Fruit fly (Drosophila melanogaster) whole organism, prepupa: Measurements from ENCODE around the gene GV1.

Experiments
- Blimp-1 ChIP-seq: fragments of 200-800 bp; sonication (Bioruptor generic); optimal IDR thresholded peaks from 3 replicates; lab custom pipeline; 2017; ENCODE audit warnings: missing biosample characterization, missing genetic modification characterization, mild to moderate bottlenecking, moderate library complexity, missing genetic modification reagents
- CG10669 ChIP-seq: fragments of 200-800 bp; sonication (Bioruptor generic); optimal IDR thresholded peaks from 3 replicates; lab custom pipeline; 2018; ENCODE audit warnings: missing biosample characterization, mild to moderate bottlenecking, missing genetic modification characterization, moderate library complexity
- CG11294 ChIP-seq: fragments of 200-800 bp; sonication (Bioruptor generic); IDR thresholded peaks from 2 replicates; pipeline ENCODE4 v1.3.6; 2022; ENCODE audit warnings: missing biosample characterization, missing genetic modification characterization
- CG11762 ChIP-seq: fragments of 200-800 bp; sonication (Bioruptor generic); optimal IDR thresholded peaks from 3 replicates; lab custom pipeline; 2016; ENCODE audit warnings: missing biosample characterization, missing genetic modification characterization; ENCODE audit not compliant: insufficient read depth
- CG11902 ChIP-seq: fragments of 200-800 bp; sonication (Bioruptor generic); optimal IDR thresholded peaks from 3 replicates; lab custom pipeline; 2016; ENCODE audit warnings: missing biosample characterization, missing genetic modification characterization
- CG15336 ChIP-seq: fragments of 200-800 bp; sonication (Bioruptor generic); IDR thresholded peaks from 2 replicates; pipeline ENCODE4 v1.3.6; 2022; ENCODE audit warnings: missing biosample characterization, missing genetic modification characterization
- CG31627 ChIP-seq: fragments of 200-800 bp; sonication (Bioruptor generic); optimal IDR thresholded peaks from 3 replicates; lab custom pipeline; 2016; ENCODE audit warnings: missing biosample characterization, missing genetic modification characterization
- CG32006 ChIP-seq: fragments of 200-800 bp; sonication (Bioruptor generic); optimal IDR thresholded peaks from 3 replicates; lab custom pipeline; 2017; ENCODE audit warnings: missing biosample characterization, mild to moderate bottlenecking, missing genetic modification characterization
- CG34406 ChIP-seq: fragments of 200-800 bp; sonication (Bioruptor generic); optimal IDR thresholded peaks from 3 replicates; lab custom pipeline; 2016; ENCODE audit warnings: missing biosample characterization, missing genetic modification characterization
- CG3919 ChIP-seq: fragments of 200-800 bp; sonication (Bioruptor generic); optimal IDR thresholded peaks from 3 replicates; lab custom pipeline; 2016; ENCODE audit warnings: missing biosample characterization, missing genetic modification characterization
- CG6163 ChIP-seq: fragments of 200-800 bp; sonication (Bioruptor generic); IDR thresholded peaks from 3 replicates; pipeline ENCODE4 v1.3.6; 2022; ENCODE audit warnings: missing biosample characterization, missing genetic modification characterization
- CG6276 ChIP-seq: fragments of 200-800 bp; sonication (Bioruptor generic); optimal IDR thresholded peaks from 2 replicates; lab custom pipeline; 2017; ENCODE audit warnings: missing biosample characterization, mild to moderate bottlenecking, missing genetic modification characterization
- CG6792 ChIP-seq: fragments of 200-800 bp; sonication (Bioruptor generic); optimal IDR thresholded peaks from 3 replicates; lab custom pipeline; 2016; ENCODE audit warnings: missing biosample characterization, missing genetic modification characterization
- Eip75B ChIP-seq: fragments of 200-800 bp; sonication (Bioruptor generic); optimal IDR thresholded peaks from 3 replicates; lab custom pipeline; 2016; ENCODE audit warnings: missing biosample characterization, missing genetic modification characterization
- Eip78C ChIP-seq: fragments of 200-800 bp; sonication (Bioruptor generic); peaks from one replicate; lab custom pipeline; 2016; ENCODE audit warnings: missing biosample characterization, missing genetic modification characterization
- Eip93F ChIP-seq: fragments of 200-800 bp; sonication (Bioruptor generic); optimal IDR thresholded peaks from 2 replicates; lab custom pipeline; 2016; ENCODE audit warnings: missing biosample characterization, mild to moderate bottlenecking, missing genetic modification characterization
- Gug ChIP-seq: fragments of 200-800 bp; sonication (Bioruptor generic); IDR thresholded peaks from 2 replicates; pipeline ENCODE4 v1.3.6; 2022; ENCODE audit warnings: missing biosample characterization, missing genetic modification characterization
- Hr38 ChIP-seq: sonication (Bioruptor generic); optimal IDR thresholded peaks from 2 replicates; lab custom pipeline; 2016; ENCODE audit warnings: missing biosample characterization, missing genetic modification characterization
- Hr39 ChIP-seq: fragments of 200-800 bp; sonication (Bioruptor generic); optimal IDR thresholded peaks from 2 replicates; lab custom pipeline; 2016; ENCODE audit warnings: missing biosample characterization, missing genetic modification characterization
- Hr4 ChIP-seq: fragments of 200-800 bp; sonication (Bioruptor generic); optimal IDR thresholded peaks from 3 replicates; lab custom pipeline; 2016; ENCODE audit warnings: missing biosample characterization, missing genetic modification characterization
- Lpt ChIP-seq: fragments of 200-800 bp; sonication (Bioruptor generic); optimal IDR thresholded peaks from 3 replicates; lab custom pipeline; 2016; ENCODE audit warnings: missing biosample characterization, missing genetic modification characterization
- OdsH ChIP-seq: fragments of 200-800 bp; sonication (Bioruptor generic); optimal IDR thresholded peaks from 3 replicates; lab custom pipeline; 2016; ENCODE audit warnings: missing biosample characterization, missing genetic modification characterization
- Smox ChIP-seq: fragments of 200-800 bp; sonication (Bioruptor generic); optimal IDR thresholded peaks from 3 replicates; lab custom pipeline; 2016; ENCODE audit warnings: missing biosample characterization, missing genetic modification characterization
- Sox102F ChIP-seq: fragments of 200-800 bp; sonication (Bioruptor generic); optimal IDR thresholded peaks from 2 replicates; lab custom pipeline; 2016; ENCODE audit warnings: missing biosample characterization, mild to moderate bottlenecking, missing genetic modification characterization
- Sox14 ChIP-seq: fragments of 200-800 bp; sonication (Bioruptor generic); optimal IDR thresholded peaks from 3 replicates; lab custom pipeline; 2016; ENCODE audit warnings: missing biosample characterization, missing genetic modification characterization
- Sox15 ChIP-seq: fragments of 200-800 bp; sonication (Bioruptor generic); optimal IDR thresholded peaks from 3 replicates; lab custom pipeline; 2016; ENCODE audit warnings: missing biosample characterization, missing genetic modification characterization
- acj6 ChIP-seq: fragments of 200-800 bp; sonication (Bioruptor generic); optimal IDR thresholded peaks from 3 replicates; lab custom pipeline; 2016; ENCODE audit warnings: missing biosample characterization, missing genetic modification characterization
- dac ChIP-seq: fragments of 200-800 bp; sonication (Bioruptor generic); optimal IDR thresholded peaks from 2 replicates; lab custom pipeline; 2017; ENCODE audit warnings: missing biosample characterization, mild to moderate bottlenecking, missing genetic modification characterization
- eg ChIP-seq: fragments of 200-800 bp; sonication (Bioruptor generic); IDR thresholded peaks from 3 replicates; pipeline ENCODE4 v1.3.6; 2022; ENCODE audit warnings: missing biosample characterization, missing genetic modification characterization
- esn ChIP-seq: fragments of 200-800 bp; sonication (Bioruptor generic); optimal IDR thresholded peaks from 2 replicates; lab custom pipeline; 2016; ENCODE audit warnings: missing biosample characterization, mild to moderate bottlenecking, missing genetic modification characterization, moderate library complexity
- fd59A ChIP-seq: fragments of 200-800 bp; sonication (Bioruptor generic); optimal IDR thresholded peaks from 2 replicates; lab custom pipeline; 2017; ENCODE audit warnings: missing biosample characterization, mild to moderate bottlenecking, missing genetic modification characterization, missing genetic modification reagents
- fkh ChIP-seq: fragments of 200-800 bp; sonication (Bioruptor generic); optimal IDR thresholded peaks from 3 replicates; lab custom pipeline; 2017; ENCODE audit warnings: missing biosample characterization, mild to moderate bottlenecking, missing genetic modification characterization, moderate library complexity
- net ChIP-seq: fragments of 200-800 bp; sonication (Bioruptor generic); optimal IDR thresholded peaks from 3 replicates; lab custom pipeline; 2016; ENCODE audit warnings: missing biosample characterization, missing genetic modification characterization
- pdm3 ChIP-seq: fragments of 200-800 bp; sonication (Bioruptor generic); optimal IDR thresholded peaks from 3 replicates; lab custom pipeline; 2016; ENCODE audit warnings: missing biosample characterization, missing genetic modification characterization
- spab ChIP-seq: fragments of 200-800 bp; sonication (Bioruptor generic); optimal IDR thresholded peaks from 2 replicates; lab custom pipeline; 2017; ENCODE audit warnings: missing biosample characterization, mild to moderate bottlenecking, missing genetic modification characterization, missing genetic modification reagents
- ss ChIP-seq, 2 experiments: fragments of 200-800 bp; sonication (Bioruptor generic); optimal IDR thresholded peaks; 2 replicates in 1 of 2; 3 replicates in 1 of 2; lab custom pipeline; 2017 to 2018; ENCODE audit warnings: mild to moderate bottlenecking in 2 of 2, missing biosample characterization in 2 of 2, missing genetic modification characterization in 2 of 2, moderate library complexity in 1 of 2
- svp ChIP-seq: fragments of 200-800 bp; sonication (Bioruptor generic); peaks from one replicate; lab custom pipeline; 2016; ENCODE audit warnings: missing biosample characterization, missing genetic modification characterization
- topi ChIP-seq: fragments of 200-800 bp; sonication (Bioruptor generic); optimal IDR thresholded peaks from 3 replicates; lab custom pipeline; 2016; ENCODE audit warnings: missing biosample characterization, missing genetic modification characterization
- vri ChIP-seq: fragments of 200-800 bp; sonication (Bioruptor generic); optimal IDR thresholded peaks from 3 replicates; lab custom pipeline; 2016; ENCODE audit warnings: missing biosample characterization, mild to moderate bottlenecking, missing genetic modification characterization

GV1 gene

dm6 chr3L:1774713-1775648, 35.4 kb upstream of the GV1 start, which contains the start of the genes CG13933 and PolD2 (continued):
- TF ChIP-seq Sox14 (GFP tag; lab: Kevin White, UChicago) (peak; percentile 94), Lpt (GFP tag; lab: Kevin White, UChicago) (peak; percentile 96), Hr4 (GFP tag; lab: Kevin White, UChicago) (peak; percentile 96), topi (peak; percentile 90), CG31627 (peak; percentile 93), Gug (GFP tag; lab: Robert Waterston, UW) (peak; percentile 84), esn (GFP tag; lab: Kevin White, UChicago) (peak; percentile 96), CG10669 (GFP tag; lab: Kevin White, UChicago) (peak; percentile 86), Eip78C (GFP tag; lab: Kevin White, UChicago) (peak; percentile 99), Hr38 (GFP tag; lab: Kevin White, UChicago) (peak; percentile 34), eg (GFP tag; lab: Robert Waterston, UW) (peak; percentile 98), Eip93F (GFP tag; lab: Kevin White, UChicago) (peak; percentile 46), CG11294 (GFP tag; lab: Robert Waterston, UW) (peak; percentile 78), net (GFP tag; lab: Kevin White, UChicago) (no peak), Blimp-1 (GFP tag; lab: Kevin White, UChicago) (peak; percentile 67), CG6276 (no peak), dac (no peak), fkh (no peak), pdm3 (GFP tag; lab: Kevin White, UChicago) (peak; percentile 93), CG6792 (GFP tag; lab: Kevin White, UChicago) (peak; percentile 93), Sox15 (GFP tag; lab: Kevin White, UChicago) (peak; percentile 93), Eip75B (GFP tag; lab: Kevin White, UChicago) (no peak), Smox (GFP tag; lab: Kevin White, UChicago) (peak; percentile 91), CG32006 (peak; percentile 98)
- TF ChIP-seq, all 60 proteins: peak for 46

- TF ChIP-seq OdsH (GFP tag; lab: Kevin White, UChicago) (no peak), Hr4 (GFP tag; lab: Kevin White, UChicago) (no peak), Lpt (GFP tag; lab: Kevin White, UChicago) (no peak), ss (GFP tag; optimal IDR thresholded peaks at IDR 0.05; lab: Kevin White, UChicago) (no peak)
Measured at dm6 chr3L:1777249-1777648, 33.1 kb upstream of the GV1 start, which contains the start of the genes CG2021 and mRpL46. Gene CG2021, minus strand, starts transcription at chr3L:1777411. Gene mRpL46, plus strand, starts transcription at chr3L:1777439.

- peak; percentile 43 for TF ChIP-seq vri (GFP tag; lab: Kevin White, UChicago)
- TF ChIP-seq CG10669 (GFP tag; lab: Kevin White, UChicago), result no peak
- no peak for TF ChIP-seq CG34406
- TF ChIP-seq svp (GFP tag; lab: Kevin White, UChicago), result no peak
Measured at dm6 chr3L:1784092-1784491, 26.3 kb upstream of the GV1 start.

dm6 chr3L:1789339-1789738, 21.0 kb upstream of the GV1 start:
- TF ChIP-seq CG6276 (no peak), vri (GFP tag; lab: Kevin White, UChicago) (peak; percentile 49), spab (GFP tag; lab: Kevin White, UChicago) (no peak)

- no peak for TF ChIP-seq CG32006
- TF ChIP-seq CG11762, result no peak
- no peak for TF ChIP-seq acj6
- no peak for TF ChIP-seq CG31627
- TF ChIP-seq CG11294 (GFP tag; lab: Robert Waterston, UW), result no peak
- TF ChIP-seq Hr39 (GFP tag; lab: Kevin White, UChicago), result no peak
- TF ChIP-seq CG11902 (GFP tag; lab: Kevin White, UChicago), result no peak
- TF ChIP-seq Hr4 (GFP tag; lab: Kevin White, UChicago), result no peak
- no peak for TF ChIP-seq CG34406
- peak in 1 of 2 experiments; percentile 2 for TF ChIP-seq ss (GFP tag; optimal IDR thresholded peaks at IDR 0.05; lab: Kevin White, UChicago)
- TF ChIP-seq fd59A (GFP tag; lab: Kevin White, UChicago), result no peak
- TF ChIP-seq CG6163 (GFP tag; lab: Robert Waterston, UW), result peak; percentile 56
- TF ChIP-seq CG6792 (GFP tag; lab: Kevin White, UChicago), result no peak
- no peak for TF ChIP-seq Sox102F (GFP tag; lab: Kevin White, UChicago)
- no peak for TF ChIP-seq Smox (GFP tag; lab: Kevin White, UChicago)
- TF ChIP-seq CG15336, result peak; percentile 19; the same call in 1 of the 2 replicates
- TF ChIP-seq CG3919 (GFP tag; lab: Kevin White, UChicago), result no peak
- TF ChIP-seq CG10669 (GFP tag; lab: Kevin White, UChicago), result no peak
Measured at dm6 chr3L:1794164-1794942, 16.0 kb upstream of the GV1 start.
